Fruit fly (Drosophila melanogaster) whole organism, embryonic: ENCODE results near the gene g.

Source experiments
- ATbp ChIP-seq: fragments of 200-800 bp; sonication (Bioruptor generic); optimal IDR thresholded peaks from 2 replicates; lab custom pipeline; 2017; ENCODE audit warnings: missing biosample characterization, mild to moderate bottlenecking, missing genetic modification characterization, missing genetic modification reagents
- Atf-2 ChIP-seq: fragments of 200-800 bp; sonication (Bioruptor generic); optimal IDR thresholded peaks from 2 replicates; lab custom pipeline; 2016; ENCODE audit warnings: missing biosample characterization, missing genetic modification characterization
- CG12071 ChIP-seq: fragments of 200-800 bp; sonication (Bioruptor generic); optimal IDR thresholded peaks from 3 replicates; lab custom pipeline; 2018; ENCODE audit warnings: missing biosample characterization, mild to moderate bottlenecking, missing genetic modification characterization
- CG12659 ChIP-seq: fragments of 200-800 bp; sonication (Bioruptor generic); optimal IDR thresholded peaks from 3 replicates; lab custom pipeline; 2017; ENCODE audit warnings: mild to moderate bottlenecking, missing biosample characterization, missing genetic modification reagents, missing genetic modification characterization
- CG1647 ChIP-seq: fragments of 200-800 bp; sonication (Bioruptor generic); optimal IDR thresholded peaks from 3 replicates; lab custom pipeline; 2016; ENCODE audit warnings: missing biosample characterization, missing genetic modification characterization
- CG17359 ChIP-seq: fragments of 200-800 bp; sonication (Bioruptor generic); optimal IDR thresholded peaks from 3 replicates; lab custom pipeline; 2018; ENCODE audit warnings: missing biosample characterization, mild to moderate bottlenecking, missing genetic modification characterization, moderate library complexity
- CG2712 ChIP-seq: fragments of 200-800 bp; optimal IDR thresholded peaks from 3 replicates; lab custom pipeline; 2019; ENCODE audit warnings: missing biosample characterization, mild to moderate bottlenecking, missing genetic modification characterization, moderate library complexity
- CG33557 ChIP-seq: fragments of 200-800 bp; sonication (Bioruptor generic); optimal IDR thresholded peaks from 2 replicates; lab custom pipeline; 2019; ENCODE audit warnings: missing biosample characterization, mild to moderate bottlenecking, missing genetic modification characterization, moderate library complexity
- CG3407 ChIP-seq: fragments of 200-800 bp; sonication (Bioruptor generic); optimal IDR thresholded peaks from 2 replicates; lab custom pipeline; 2018; ENCODE audit warnings: missing biosample characterization, mild to moderate bottlenecking, missing genetic modification characterization
- CG4328 ChIP-seq: fragments of 200-800 bp; sonication (Bioruptor generic); optimal IDR thresholded peaks from 3 replicates; lab custom pipeline; 2017; ENCODE audit warnings: missing biosample characterization, missing genetic modification reagents, missing genetic modification characterization
- CG4404 ChIP-seq: fragments of 200-800 bp; sonication (Bioruptor generic); IDR thresholded peaks from 2 replicates; pipeline ENCODE4 v1.3.6; 2022; ENCODE audit warnings: missing biosample characterization, missing genetic modification characterization
- CG7372 ChIP-seq: fragments of 200-800 bp; sonication (Bioruptor generic); IDR thresholded peaks from 2 replicates; pipeline ENCODE4 v1.3.6; 2022; ENCODE audit warnings: missing biosample characterization, missing genetic modification characterization
- CG7839 ChIP-seq: fragments of 200-800 bp; sonication (Bioruptor generic); optimal IDR thresholded peaks from 3 replicates; lab custom pipeline; 2018; ENCODE audit warnings: missing biosample characterization, mild to moderate bottlenecking, missing genetic modification characterization, moderate library complexity
- CG8290 ChIP-seq, 3 experiments: fragments of 200-800 bp; sonication (Bioruptor generic); optimal IDR thresholded peaks; 2 replicates each; lab custom pipeline; 2016 to 2019; ENCODE audit warnings: missing biosample characterization in 3 of 3, missing genetic modification characterization in 3 of 3, mild to moderate bottlenecking in 2 of 3, moderate library complexity in 1 of 3
- CG8924 ChIP-seq: fragments of 200-800 bp; optimal IDR thresholded peaks from 3 replicates; lab custom pipeline; 2019; ENCODE audit warnings: missing biosample characterization, mild to moderate bottlenecking, missing genetic modification characterization, moderate library complexity
- CG9797 ChIP-seq: fragments of 200-800 bp; sonication (Bioruptor generic); optimal IDR thresholded peaks from 3 replicates; lab custom pipeline; 2018; ENCODE audit warnings: missing biosample characterization, mild to moderate bottlenecking, missing genetic modification characterization
- Deaf1 ChIP-seq: fragments of 200-800 bp; optimal IDR thresholded peaks from 3 replicates; lab custom pipeline; 2019; ENCODE audit warnings: missing biosample characterization, mild to moderate bottlenecking, missing genetic modification characterization, moderate library complexity
- E2f1 ChIP-seq: fragments of 200-800 bp; sonication (Bioruptor generic); IDR thresholded peaks from 2 replicates; pipeline ENCODE4 v1.3.6; 2022; ENCODE audit warnings: missing biosample characterization, missing genetic modification characterization
- ERR ChIP-seq: fragments of 200-800 bp; sonication (Bioruptor generic); optimal IDR thresholded peaks from 2 replicates; lab custom pipeline; 2016; ENCODE audit warnings: missing biosample characterization, missing genetic modification characterization
- GATAe ChIP-seq: fragments of 200-800 bp; sonication (Bioruptor generic); conservative IDR thresholded peaks from 2 replicates; pipeline ENCODE4 v1.3.6; 2022; ENCODE audit warnings: missing biosample characterization, missing genetic modification characterization
- HLH4C ChIP-seq: fragments of 200-800 bp; sonication (Bioruptor generic); IDR thresholded peaks from 3 replicates; pipeline ENCODE4 v1.3.6; 2022; ENCODE audit warnings: missing biosample characterization, missing genetic modification characterization; ENCODE audit not compliant: partially characterized antibody
- Mad ChIP-seq: fragments of 200-800 bp; sonication (Bioruptor generic); optimal IDR thresholded peaks from 2 replicates; lab custom pipeline; 2016; ENCODE audit warnings: missing biosample characterization, missing genetic modification characterization
- Med ChIP-seq: fragments of 200-800 bp; sonication (Bioruptor generic); peaks from one replicate; lab custom pipeline; 2016; ENCODE audit warnings: missing biosample characterization, missing genetic modification characterization, mild to moderate bottlenecking, inconsistent platforms, moderate library complexity
- Mes4 ChIP-seq: fragments of 200-800 bp; sonication (Bioruptor generic); optimal IDR thresholded peaks from 2 replicates; lab custom pipeline; 2016; ENCODE audit warnings: missing biosample characterization, missing genetic modification characterization
- Opbp ChIP-seq: fragments of 200-800 bp; sonication (Bioruptor generic); IDR thresholded peaks from 3 replicates; pipeline ENCODE4 v1.3.6; 2022; ENCODE audit warnings: missing biosample characterization, missing genetic modification characterization; ENCODE audit not compliant: partially characterized antibody
- Optix ChIP-seq: fragments of 200-800 bp; sonication (Bioruptor generic); IDR thresholded peaks from 3 replicates; pipeline ENCODE4 v1.3.6; 2022; ENCODE audit warnings: missing biosample characterization, missing genetic modification characterization
- Pdp1 ChIP-seq, 2 experiments: fragments of 200-800 bp; sonication (Bioruptor generic); optimal IDR thresholded peaks; 3 replicates each; lab custom pipeline; 2016; ENCODE audit warnings: missing biosample characterization in 2 of 2, missing genetic modification characterization in 2 of 2, mild to moderate bottlenecking in 1 of 2, moderate library complexity in 1 of 2
- ash1 ChIP-seq: fragments of 200-800 bp; sonication (Bioruptor generic); optimal IDR thresholded peaks from 2 replicates; lab custom pipeline; 2018; ENCODE audit warnings: missing biosample characterization, mild to moderate bottlenecking, missing genetic modification characterization
- ato ChIP-seq: fragments of 200-800 bp; sonication (Bioruptor generic); IDR thresholded peaks from 2 replicates; pipeline ENCODE4 v1.3.6; 2022; ENCODE audit warnings: missing biosample characterization, missing genetic modification characterization; ENCODE audit not compliant: partially characterized antibody
- bbx ChIP-seq: fragments of 200-800 bp; sonication (Bioruptor generic); IDR thresholded peaks from 2 replicates; pipeline ENCODE4 v1.3.6; 2022; ENCODE audit warnings: missing biosample characterization, missing genetic modification characterization; ENCODE audit not compliant: partially characterized antibody
- bigmax ChIP-seq: fragments of 200-800 bp; sonication (Bioruptor generic); optimal IDR thresholded peaks from 2 replicates; lab custom pipeline; 2018; ENCODE audit warnings: missing biosample characterization, mild to moderate bottlenecking, missing genetic modification characterization
- cad ChIP-seq: fragments of >200 bp; optimal IDR thresholded peaks from 2 replicates; lab custom pipeline; 2017; ENCODE audit warnings: missing biosample characterization, missing genetic modification characterization
- cas ChIP-seq: fragments of 200-800 bp; sonication (Bioruptor generic); IDR thresholded peaks from 2 replicates; pipeline ENCODE4 v1.3.6; 2022; ENCODE audit warnings: missing biosample characterization, missing genetic modification characterization
- chm ChIP-seq: fragments of 200-800 bp; sonication (Bioruptor generic); IDR thresholded peaks from 2 replicates; pipeline ENCODE4 v1.3.6; 2022; ENCODE audit warnings: missing biosample characterization, missing genetic modification characterization
- chn ChIP-seq: fragments of 200-800 bp; sonication (Bioruptor generic); optimal IDR thresholded peaks from 2 replicates; lab custom pipeline; 2016; ENCODE audit warnings: missing biosample characterization, missing genetic modification characterization
- dm ChIP-seq: fragments of 200-800 bp; sonication (Bioruptor generic); optimal IDR thresholded peaks from 3 replicates; lab custom pipeline; 2016; ENCODE audit warnings: missing biosample characterization, missing genetic modification characterization
- eve ChIP-seq, 2 experiments: fragments of >200 bp; optimal IDR thresholded peaks; 2 replicates each; lab custom pipeline; 2017; ENCODE audit warnings: missing biosample characterization in 2 of 2, missing genetic modification characterization in 2 of 2
- jigr1 ChIP-seq: fragments of 200-800 bp; sonication (Bioruptor generic); IDR thresholded peaks from 3 replicates; pipeline ENCODE4 v1.3.6; 2022; ENCODE audit warnings: missing biosample characterization, missing genetic modification characterization
- lbe ChIP-seq: fragments of 200-800 bp; sonication (Bioruptor generic); optimal IDR thresholded peaks from 2 replicates; lab custom pipeline; 2016; ENCODE audit warnings: missing biosample characterization, mild to moderate bottlenecking, missing genetic modification characterization
- nerfin-2 ChIP-seq: fragments of 200-800 bp; sonication (Bioruptor generic); IDR thresholded peaks from 2 replicates; pipeline ENCODE4 v1.3.6; 2022; ENCODE audit warnings: missing biosample characterization, missing genetic modification characterization; ENCODE audit not compliant: partially characterized antibody
- sima ChIP-seq: fragments of 200-800 bp; sonication (Bioruptor generic); optimal IDR thresholded peaks from 2 replicates; lab custom pipeline; 2016; ENCODE audit warnings: missing biosample characterization, missing genetic modification characterization
- slou ChIP-seq: fragments of 200-800 bp; sonication (Bioruptor generic); optimal IDR thresholded peaks from 3 replicates; lab custom pipeline; 2016; ENCODE audit warnings: missing biosample characterization, missing genetic modification characterization
- so ChIP-seq: fragments of 200-800 bp; sonication (Bioruptor generic); IDR thresholded peaks from 3 replicates; pipeline ENCODE4 v1.3.6; 2022; ENCODE audit warnings: missing biosample characterization, missing genetic modification characterization
- sug ChIP-seq: fragments of 200-800 bp; optimal IDR thresholded peaks from 2 replicates; lab custom pipeline; 2019; ENCODE audit warnings: missing biosample characterization, mild to moderate bottlenecking, missing genetic modification characterization, moderate library complexity
- tll ChIP-seq, 2 experiments: fragments of 200-800 bp in 1 of 2; fragments of >200 bp in 1 of 2; sonication (Bioruptor generic) in 1 of 2; optimal IDR thresholded peaks; 2 replicates each; lab custom pipeline; 2017 to 2019; ENCODE audit warnings: missing biosample characterization in 2 of 2, missing genetic modification characterization in 2 of 2, mild to moderate bottlenecking in 1 of 2, moderate library complexity in 1 of 2
- ttk ChIP-seq: fragments of 200-800 bp; sonication (Bioruptor generic); IDR thresholded peaks from 2 replicates; pipeline ENCODE4 v2.1.2; 2022; ENCODE audit warnings: missing biosample characterization, missing genetic modification characterization
- yki ChIP-seq: fragments of >200 bp; optimal IDR thresholded peaks from 3 replicates; lab custom pipeline; 2018
- zfh2 ChIP-seq: fragments of 200-800 bp; sonication (Bioruptor generic); optimal IDR thresholded peaks from 2 replicates; lab custom pipeline; 2016; ENCODE audit warnings: missing biosample characterization, missing genetic modification characterization

g gene

dm6 chrX:13749873-13750241 is 13.8 kb upstream of the g start (continued):
- no peak for TF ChIP-seq CG17359 (tag; lab: Kevin White, UChicago)
- peak; percentile 95 for TF ChIP-seq sug (tag; lab: Kevin White, UChicago)
- no peak for TF ChIP-seq CG8924 (tag; lab: Kevin White, UChicago)
- TF ChIP-seq Mad, result no peak
- no peak for TF ChIP-seq sima (GFP tag; lab: Kevin White, UChicago)
- TF ChIP-seq Pdp1 (GFP tag; optimal IDR thresholded peaks at IDR 0.05; lab: Kevin White, UChicago), result peak in 1 of 2 experiments; percentile 75
- peak; percentile 58 for TF ChIP-seq Med
- TF ChIP-seq CG12659 (GFP tag; lab: Kevin White, UChicago), result no peak
- TF ChIP-seq dm (GFP tag; lab: Kevin White, UChicago), result no peak
- no peak for TF ChIP-seq GATAe (GFP tag; lab: Robert Waterston, UW)
- TF ChIP-seq ttk (GFP tag; lab: Robert Waterston, UW), result no peak
- TF ChIP-seq ato (GFP tag; lab: Robert Waterston, UW), result no peak
- no peak for TF ChIP-seq Mes4 (GFP tag; lab: Kevin White, UChicago)
- TF ChIP-seq so (GFP tag; lab: Robert Waterston, UW), result peak; percentile 9; the same call in 1 of the 3 replicates
- no peak for TF ChIP-seq CG8290 (GFP tag; optimal IDR thresholded peaks at IDR 0.05; lab: Kevin White, UChicago)
- TF ChIP-seq CG8290 (tag; optimal IDR thresholded peaks at IDR 0.05; lab: Kevin White, UChicago), result peak in 1 of 2 experiments; percentile 54
- no peak for TF ChIP-seq Deaf1

- TF ChIP-seq zfh2 (GFP tag; lab: Kevin White, UChicago), result peak; percentile 17
- no peak for TF ChIP-seq CG33557 (GFP tag; lab: Kevin White, UChicago)
- peak; percentile 13 for TF ChIP-seq CG3407
- TF ChIP-seq Atf-2 (GFP tag; lab: Kevin White, UChicago), result peak; percentile 2
- no peak for TF ChIP-seq CG1647
- peak; percentile 73; the same call in 1 of the 2 replicates for TF ChIP-seq chm (GFP tag; lab: Robert Waterston, UW)
- no peak for TF ChIP-seq bbx (GFP tag; lab: Robert Waterston, UW)
- TF ChIP-seq chn (GFP tag; lab: Kevin White, UChicago), result no peak
- TF ChIP-seq CG9797 (GFP tag; lab: Kevin White, UChicago), result no peak
- no peak for TF ChIP-seq CG12071 (GFP tag; lab: Kevin White, UChicago)
- no peak for TF ChIP-seq tll (GFP tag; optimal IDR thresholded peaks at IDR 0.05; lab: Kevin White, UChicago)
- peak; percentile 75 for TF ChIP-seq CG2712 (tag; lab: Kevin White, UChicago)
- peak in 1 of 2 experiments; percentile 39 for TF ChIP-seq eve (GFP tag; optimal IDR thresholded peaks at IDR 0.05; lab: Kevin White, UChicago)
- no peak for TF ChIP-seq ash1 (GFP tag; lab: Kevin White, UChicago)
- TF ChIP-seq CG4404 (GFP tag; lab: Robert Waterston, UW), result peak; percentile 65
- TF ChIP-seq CG7839 (tag; lab: Kevin White, UChicago), result peak; percentile 87
- no peak for TF ChIP-seq ERR (GFP tag; lab: Kevin White, UChicago)
- TF ChIP-seq bigmax (GFP tag; lab: Kevin White, UChicago), result no peak
- TF ChIP-seq HLH4C, result no peak
- TF ChIP-seq Optix (GFP tag; lab: Robert Waterston, UW), result no peak
- TF ChIP-seq CG7372, result peak; percentile 66
- no peak for TF ChIP-seq CG4328 (GFP tag; lab: Kevin White, UChicago)
- TF ChIP-seq cas, result peak; percentile 59; the same call in 1 of the 2 replicates
- no peak for TF ChIP-seq nerfin-2 (GFP tag; lab: Robert Waterston, UW)
- no peak for TF ChIP-seq yki (lab: Kevin White, UChicago)
- TF ChIP-seq cad (GFP tag; lab: Kevin White, UChicago), result no peak
- peak; percentile 20 for TF ChIP-seq slou (GFP tag; lab: Kevin White, UChicago)
- TF ChIP-seq lbe (GFP tag; lab: Kevin White, UChicago), result no peak
- TF ChIP-seq jigr1 (GFP tag; lab: Robert Waterston, UW), result no peak
- no peak for TF ChIP-seq Opbp
- no peak for TF ChIP-seq ATbp (GFP tag; lab: Kevin White, UChicago)
- TF ChIP-seq E2f1 (GFP tag; lab: Robert Waterston, UW), result peak; percentile 76
Measured at dm6 chrX:13748906-13749872, 13.1 kb upstream of the g start.
